Worm (Caenorhabditis elegans): ENCODE measurements around the gene srh-17.

DNA sequence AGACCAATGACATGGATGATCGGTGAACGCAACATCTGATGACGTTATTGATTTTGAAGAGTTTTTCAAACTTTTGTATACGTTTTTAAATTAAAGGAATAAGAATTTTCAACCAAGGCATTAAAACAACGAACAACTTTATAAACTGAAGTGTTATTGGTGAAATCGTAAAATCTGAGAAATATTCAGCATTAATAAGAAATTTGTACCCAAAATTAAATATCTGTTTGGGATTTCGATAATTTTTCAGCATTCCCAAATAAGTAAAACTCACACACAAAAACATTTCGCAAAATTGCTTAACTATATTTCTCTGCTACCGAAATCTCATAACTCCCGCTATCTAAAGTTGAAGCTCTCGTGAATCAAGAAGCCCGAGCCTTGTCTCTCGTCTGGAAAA, 1.5 kb upstream of the srh-17 start:
- TF ChIP-seq unc-130 (GFP tag; optimal IDR thresholded peaks at IDR 0.05) (no peak), pha-4 (tag; optimal IDR thresholded peaks at IDR 0.05) (no peak), ztf-18 (tag; optimal IDR thresholded peaks at IDR 0.05) (no peak), hsf-1 (GFP tag; IDR thresholded peaks at IDR 0.05) (no peak), ztf-26 (tag; optimal IDR thresholded peaks at IDR 0.05) (no peak), ama-1 (optimal IDR thresholded peaks at IDR 0.05) (no peak), ama-1 (GFP tag; optimal IDR thresholded peaks at IDR 0.05) (no peak), unc-62 (GFP tag; optimal IDR thresholded peaks at IDR 0.05) (no peak), gei-17 (GFP tag; optimal IDR thresholded peaks at IDR 0.05) (no peak)
